Worm (Caenorhabditis elegans) whole organism, L3 larva: ENCODE data around the gene sra-37.

Experiments
- ama-1 ChIP-seq: fragments of 150-350 bp; optimal IDR thresholded peaks from 2 replicates; lab custom pipeline; 2018
- elt-1 ChIP-seq: fragments of 150-350 bp; optimal IDR thresholded peaks from 2 replicates; lab custom pipeline; 2014; ENCODE audit warnings: missing biosample characterization, missing genetic modification characterization
- nhr-12 ChIP-seq: fragments of 150-350 bp; optimal IDR thresholded peaks from 2 replicates; lab custom pipeline; 2014; ENCODE audit warnings: missing biosample characterization, missing genetic modification characterization
- nhr-76 ChIP-seq: fragments of 150-350 bp; sonication (generic microtip); optimal IDR thresholded peaks from 5 replicates; lab custom pipeline; 2014; ENCODE audit warnings: missing biosample characterization, missing genetic modification characterization
- snpc-4 ChIP-seq: fragments of 150-350 bp; optimal IDR thresholded peaks from 2 replicates; lab custom pipeline; 2014; ENCODE audit warnings: missing biosample characterization, missing genetic modification characterization
- ztf-11 ChIP-seq: fragments of 150-350 bp; optimal IDR thresholded peaks from 2 replicates; lab custom pipeline; 2014; ENCODE audit warnings: missing biosample characterization, missing genetic modification characterization

DNA sequence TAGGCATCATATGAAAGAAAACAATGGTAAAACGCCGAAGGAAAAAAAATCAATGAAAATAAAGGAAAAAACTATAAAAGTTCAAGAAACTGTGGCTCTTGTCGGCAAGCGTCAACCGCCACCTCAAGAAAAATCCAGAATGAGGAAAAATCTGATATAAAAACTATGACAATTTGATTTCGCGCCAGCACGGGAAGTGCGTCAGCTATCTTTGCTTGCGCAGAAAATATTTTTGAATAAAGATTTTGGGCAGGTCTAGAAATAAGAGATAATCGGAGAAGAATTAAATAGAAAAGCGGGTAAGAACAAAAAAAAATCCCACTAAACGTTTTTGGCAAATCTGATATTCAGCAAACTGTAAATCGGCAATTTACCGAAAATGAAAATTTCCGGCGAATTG is 25.0 kb upstream of the sra-37 start:
- no peak for TF ChIP-seq nhr-76 (tag; lab: Kevin White, UChicago)
- TF ChIP-seq elt-1 (tag; lab: Kevin White, UChicago), result no peak
- no peak for TF ChIP-seq snpc-4
- no peak for TF ChIP-seq ztf-11
- TF ChIP-seq ama-1 (lab: Kevin White, UChicago), result no peak
- no peak for TF ChIP-seq nhr-12
